Fruit fly (Drosophila melanogaster) whole organism, embryonic: ENCODE results near the gene CG31259.

Experiments
- Atf6 ChIP-seq: fragments of 200-800 bp; sonication (Bioruptor generic); IDR thresholded peaks from 2 replicates; pipeline ENCODE4 v1.3.6; 2022; ENCODE audit warnings: missing biosample characterization, missing genetic modification characterization
- CG12104 ChIP-seq: fragments of 200-800 bp; sonication (Bioruptor generic); optimal IDR thresholded peaks from 3 replicates; lab custom pipeline; 2016; ENCODE audit warnings: missing biosample characterization, missing genetic modification characterization
- CG12942 ChIP-seq: fragments of 200-800 bp; sonication (Bioruptor generic); optimal IDR thresholded peaks from 3 replicates; lab custom pipeline; 2016; ENCODE audit warnings: missing biosample characterization, missing genetic modification characterization
- CG16813 ChIP-seq: fragments of 200-800 bp; sonication (Bioruptor generic); IDR thresholded peaks from 3 replicates; pipeline ENCODE4 v1.3.6; 2022; ENCODE audit warnings: missing biosample characterization, missing genetic modification characterization; ENCODE audit not compliant: partially characterized antibody
- CG17186 ChIP-seq: fragments of 200-800 bp; sonication (Bioruptor generic); optimal IDR thresholded peaks from 3 replicates; lab custom pipeline; 2017; ENCODE audit warnings: missing biosample characterization, missing genetic modification reagents, missing genetic modification characterization
- CG17612 ChIP-seq: fragments of 200-800 bp; sonication (Bioruptor generic); IDR thresholded peaks from 2 replicates; pipeline ENCODE4 v1.3.6; 2022; ENCODE audit warnings: missing biosample characterization, missing genetic modification characterization
- CG1792 ChIP-seq: fragments of 200-800 bp; sonication (Bioruptor generic); optimal IDR thresholded peaks from 2 replicates; lab custom pipeline; 2016; ENCODE audit warnings: missing biosample characterization, missing genetic modification characterization
- CG2120 ChIP-seq: fragments of 200-800 bp; sonication (Bioruptor generic); optimal IDR thresholded peaks from 3 replicates; lab custom pipeline; 2016; ENCODE audit warnings: missing biosample characterization, missing genetic modification characterization
- CG2875 ChIP-seq: fragments of 200-800 bp; sonication (Bioruptor generic); optimal IDR thresholded peaks from 2 replicates; lab custom pipeline; 2017; ENCODE audit warnings: missing biosample characterization, mild to moderate bottlenecking, missing genetic modification characterization, missing genetic modification reagents
- CG2889 ChIP-seq: fragments of 200-800 bp; sonication (Bioruptor generic); IDR thresholded peaks from 3 replicates; pipeline ENCODE4 v1.3.6; 2022; ENCODE audit warnings: missing biosample characterization, missing genetic modification characterization
- CG30431 ChIP-seq: fragments of 200-800 bp; sonication (Bioruptor generic); optimal IDR thresholded peaks from 2 replicates; lab custom pipeline; 2017; ENCODE audit warnings: missing biosample characterization, missing genetic modification characterization
- CG3281 ChIP-seq: fragments of 200-800 bp; sonication (Bioruptor generic); optimal IDR thresholded peaks from 3 replicates; lab custom pipeline; 2017; ENCODE audit warnings: missing biosample characterization, mild to moderate bottlenecking, missing genetic modification characterization
- CG42726 ChIP-seq: fragments of 200-800 bp; sonication (Bioruptor generic); IDR thresholded peaks from 2 replicates; pipeline ENCODE4 v1.3.6; 2022; ENCODE audit warnings: missing biosample characterization, missing genetic modification characterization; ENCODE audit not compliant: partially characterized antibody
- CG4282 ChIP-seq: fragments of 200-800 bp; sonication (Bioruptor generic); optimal IDR thresholded peaks from 2 replicates; lab custom pipeline; 2016; ENCODE audit warnings: missing biosample characterization, missing genetic modification characterization
- CG43689 ChIP-seq: fragments of 200-800 bp; sonication (Bioruptor generic); IDR thresholded peaks from 2 replicates; pipeline ENCODE4 v1.3.6; 2022; ENCODE audit warnings: missing biosample characterization, missing genetic modification characterization
- CG4820 ChIP-seq: fragments of 200-800 bp; sonication (Bioruptor generic); optimal IDR thresholded peaks from 3 replicates; lab custom pipeline; 2016; ENCODE audit warnings: missing biosample characterization, missing genetic modification characterization
- CG5180 ChIP-seq: fragments of 200-800 bp; sonication (Bioruptor generic); optimal IDR thresholded peaks from 3 replicates; lab custom pipeline; 2017; ENCODE audit warnings: missing biosample characterization, missing genetic modification characterization, mild to moderate bottlenecking, moderate library complexity, missing genetic modification reagents
- CG6175 ChIP-seq: fragments of 200-800 bp; sonication (Bioruptor generic); IDR thresholded peaks from 3 replicates; pipeline ENCODE4 v1.3.6; 2022; ENCODE audit warnings: missing biosample characterization, missing genetic modification characterization
- CG6254 ChIP-seq: fragments of 200-800 bp; sonication (Bioruptor generic); optimal IDR thresholded peaks from 3 replicates; lab custom pipeline; 2017; ENCODE audit warnings: mild to moderate bottlenecking, missing biosample characterization, missing genetic modification reagents, missing genetic modification characterization
- CG7987 ChIP-seq: fragments of 200-800 bp; sonication (Bioruptor generic); optimal IDR thresholded peaks from 2 replicates; lab custom pipeline; 2018; ENCODE audit warnings: missing biosample characterization, mild to moderate bottlenecking, missing genetic modification characterization, moderate library complexity
- CG8089 ChIP-seq: fragments of 200-800 bp; sonication (Bioruptor generic); optimal IDR thresholded peaks from 3 replicates; lab custom pipeline; 2016; ENCODE audit warnings: missing biosample characterization, missing genetic modification characterization
- CG9817 ChIP-seq: fragments of 200-800 bp; sonication (Bioruptor generic); optimal IDR thresholded peaks from 2 replicates; lab custom pipeline; 2018; ENCODE audit warnings: missing biosample characterization, mild to moderate bottlenecking, missing genetic modification characterization, moderate library complexity
- HLH3B ChIP-seq: fragments of 200-800 bp; sonication (Bioruptor generic); IDR thresholded peaks from 2 replicates; pipeline ENCODE4 v1.3.6; 2022; ENCODE audit warnings: missing biosample characterization, missing genetic modification characterization
- HLH4C ChIP-seq: fragments of 200-800 bp; sonication (Bioruptor generic); IDR thresholded peaks from 3 replicates; pipeline ENCODE4 v1.3.6; 2022; ENCODE audit warnings: missing biosample characterization, missing genetic modification characterization; ENCODE audit not compliant: partially characterized antibody
- Hand ChIP-seq: fragments of 200-800 bp; sonication (Bioruptor generic); optimal IDR thresholded peaks from 2 replicates; lab custom pipeline; 2017; ENCODE audit warnings: mild to moderate bottlenecking, missing biosample characterization, missing genetic modification reagents, missing genetic modification characterization
- Meics ChIP-seq: fragments of 200-800 bp; sonication (Bioruptor generic); optimal IDR thresholded peaks from 2 replicates; lab custom pipeline; 2017; ENCODE audit warnings: missing biosample characterization, mild to moderate bottlenecking, missing genetic modification characterization
- Nf-YA ChIP-seq: fragments of 200-800 bp; sonication (Bioruptor generic); IDR thresholded peaks from 2 replicates; pipeline ENCODE4 v1.3.6; 2022; ENCODE audit warnings: missing biosample characterization, missing genetic modification characterization
- Tbp ChIP-seq: fragments of >200 bp; optimal IDR thresholded peaks from 2 replicates; lab custom pipeline; 2018; ENCODE audit warnings: missing biosample characterization, missing genetic modification characterization
- bcd ChIP-seq: fragments of 200-800 bp; sonication (Bioruptor generic); optimal IDR thresholded peaks from 2 replicates; lab custom pipeline; 2017; ENCODE audit warnings: missing biosample characterization, mild to moderate bottlenecking, missing genetic modification characterization
- cas ChIP-seq: fragments of 200-800 bp; sonication (Bioruptor generic); IDR thresholded peaks from 2 replicates; pipeline ENCODE4 v1.3.6; 2022; ENCODE audit warnings: missing biosample characterization, missing genetic modification characterization
- cg ChIP-seq: fragments of 200-800 bp; sonication (Bioruptor generic); optimal IDR thresholded peaks from 3 replicates; lab custom pipeline; 2019; ENCODE audit warnings: missing biosample characterization, mild to moderate bottlenecking, missing genetic modification characterization, moderate library complexity
- dimm ChIP-seq: fragments of 200-800 bp; sonication (Bioruptor generic); IDR thresholded peaks from 2 replicates; pipeline ENCODE4 v1.3.6; 2022; ENCODE audit warnings: missing biosample characterization, missing genetic modification characterization
- eyg ChIP-seq: fragments of 200-800 bp; sonication (Bioruptor generic); optimal IDR thresholded peaks from 3 replicates; lab custom pipeline; 2016; ENCODE audit warnings: missing biosample characterization, missing genetic modification characterization
- fd3F ChIP-seq: fragments of 200-800 bp; sonication (Bioruptor generic); optimal IDR thresholded peaks from 2 replicates; lab custom pipeline; 2018; ENCODE audit warnings: missing biosample characterization, mild to moderate bottlenecking, missing genetic modification characterization, moderate library complexity
- gfzf ChIP-seq: fragments of 200-800 bp; sonication (Bioruptor generic); optimal IDR thresholded peaks from 2 replicates; lab custom pipeline; 2016; ENCODE audit warnings: missing biosample characterization, mild to moderate bottlenecking, missing genetic modification characterization, moderate library complexity
- her ChIP-seq: fragments of 200-800 bp; sonication (Bioruptor generic); optimal IDR thresholded peaks from 2 replicates; lab custom pipeline; 2016; ENCODE audit warnings: missing biosample characterization, missing genetic modification characterization
- ind ChIP-seq: fragments of 200-800 bp; sonication (Bioruptor generic); optimal IDR thresholded peaks from 3 replicates; lab custom pipeline; 2016; ENCODE audit warnings: missing biosample characterization, missing genetic modification characterization
- jing ChIP-seq: fragments of 200-800 bp; sonication (Bioruptor generic); optimal IDR thresholded peaks from 2 replicates; lab custom pipeline; 2018; ENCODE audit warnings: missing biosample characterization, mild to moderate bottlenecking, missing genetic modification characterization
- jumu ChIP-seq: fragments of 200-800 bp; sonication (Bioruptor generic); optimal IDR thresholded peaks from 3 replicates; lab custom pipeline; 2016; ENCODE audit warnings: missing biosample characterization, missing genetic modification characterization
- lmd ChIP-seq: fragments of 200-800 bp; sonication (Bioruptor generic); IDR thresholded peaks from 2 replicates; pipeline ENCODE4 v1.3.6; 2022; ENCODE audit warnings: missing biosample characterization, missing genetic modification characterization
- pb ChIP-seq: fragments of 200-800 bp; sonication (Bioruptor generic); optimal IDR thresholded peaks from 3 replicates; lab custom pipeline; 2016; ENCODE audit warnings: missing biosample characterization, missing genetic modification characterization
- phol ChIP-seq: fragments of 200-800 bp; sonication (Bioruptor generic); optimal IDR thresholded peaks from 3 replicates; lab custom pipeline; 2018; ENCODE audit warnings: missing biosample characterization, mild to moderate bottlenecking, missing genetic modification characterization, moderate library complexity
- rib ChIP-seq: fragments of 200-800 bp; sonication (Bioruptor generic); IDR thresholded peaks from 2 replicates; pipeline ENCODE4 v1.3.6; 2022; ENCODE audit warnings: missing biosample characterization, missing genetic modification characterization
- sim ChIP-seq: fragments of 200-800 bp; sonication (Bioruptor generic); IDR thresholded peaks from 2 replicates; pipeline ENCODE4 v1.3.6; 2022; ENCODE audit warnings: missing biosample characterization, missing genetic modification characterization
- slou ChIP-seq: fragments of 200-800 bp; sonication (Bioruptor generic); optimal IDR thresholded peaks from 3 replicates; lab custom pipeline; 2016; ENCODE audit warnings: missing biosample characterization, missing genetic modification characterization
- so ChIP-seq: fragments of 200-800 bp; sonication (Bioruptor generic); IDR thresholded peaks from 3 replicates; pipeline ENCODE4 v1.3.6; 2022; ENCODE audit warnings: missing biosample characterization, missing genetic modification characterization
- tin ChIP-seq: fragments of 200-800 bp; sonication (Bioruptor generic); optimal IDR thresholded peaks from 3 replicates; lab custom pipeline; 2016; ENCODE audit warnings: missing biosample characterization, missing genetic modification characterization
- ttk ChIP-seq: fragments of 200-800 bp; sonication (Bioruptor generic); IDR thresholded peaks from 2 replicates; pipeline ENCODE4 v2.1.2; 2022; ENCODE audit warnings: missing biosample characterization, missing genetic modification characterization
- tup ChIP-seq: fragments of 200-800 bp; sonication (Bioruptor generic); optimal IDR thresholded peaks from 2 replicates; lab custom pipeline; 2016; ENCODE audit warnings: missing biosample characterization, mild to moderate bottlenecking, missing genetic modification characterization, moderate library complexity
- vnd ChIP-seq: fragments of 200-800 bp; sonication (Bioruptor generic); IDR thresholded peaks from 3 replicates; pipeline ENCODE4 v1.3.6; 2022; ENCODE audit warnings: missing biosample characterization, missing genetic modification characterization; ENCODE audit not compliant: partially characterized antibody
- zf30C ChIP-seq: fragments of 200-800 bp; sonication (Bioruptor generic); optimal IDR thresholded peaks from 3 replicates; lab custom pipeline; 2018; ENCODE audit warnings: missing biosample characterization, mild to moderate bottlenecking, missing genetic modification characterization

Gene CG31259

DNA sequence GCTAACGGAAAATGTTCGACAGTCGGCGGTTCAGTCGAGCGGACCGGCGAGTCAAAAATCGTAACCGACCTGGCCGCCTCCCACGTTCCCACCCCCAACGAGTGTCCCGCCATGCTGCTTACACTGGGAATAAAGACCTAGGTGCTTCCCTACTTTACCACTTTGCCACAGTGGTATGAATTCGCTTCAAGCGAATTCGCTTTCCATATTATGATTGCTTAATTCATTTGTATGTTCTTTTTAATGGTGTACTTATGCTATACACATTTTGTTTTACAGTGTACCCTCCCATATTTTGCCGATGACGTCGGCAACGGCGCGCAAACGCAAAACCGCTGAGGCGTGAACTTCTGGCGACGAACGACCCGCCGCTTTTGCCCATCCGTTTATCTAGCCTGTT, 40.9 kb upstream of the CG31259 start (continued):
- TF ChIP-seq cg (GFP tag; lab: Kevin White, UChicago) (no peak), CG2889 (peak; percentile 56; the same call in 1 of the 3 replicates), jumu (GFP tag; lab: Kevin White, UChicago) (peak; percentile 71), CG30431 (GFP tag; lab: Kevin White, UChicago) (peak; percentile 60), CG6175 (no peak), lmd (peak; percentile 85), CG9817 (tag; lab: Kevin White, UChicago) (peak; percentile 58), zf30C (GFP tag; lab: Kevin White, UChicago) (peak; percentile 53), CG3281 (GFP tag; lab: Kevin White, UChicago) (peak; percentile 72), CG2875 (GFP tag; lab: Kevin White, UChicago) (peak; percentile 47), CG4820 (peak; percentile 76), bcd (GFP tag; lab: Kevin White, UChicago) (peak; percentile 78), CG16813 (GFP tag; lab: Robert Waterston, UW) (no peak), Nf-YA (GFP tag; lab: Robert Waterston, UW) (0 out of 2 replicates have a peak, but pooled peaks have one; percentile 18), CG4282 (GFP tag; lab: Kevin White, UChicago) (peak; percentile 21), CG2120 (peak; percentile 65), pb (peak; percentile 28), CG17612 (GFP tag; lab: Robert Waterston, UW) (peak; percentile 31; the same call in 1 of the 2 replicates), CG12104 (GFP tag; lab: Kevin White, UChicago) (peak; percentile 37), so (peak; percentile 73; the same call in 2 of the 3 replicates), her (GFP tag; lab: Kevin White, UChicago) (no peak), dimm (GFP tag; lab: Robert Waterston, UW) (no peak; the same call in 1 of the 2 replicates), cas (GFP tag; lab: Robert Waterston, UW) (no peak), CG42726 (GFP tag; lab: Robert Waterston, UW) (no peak), ttk (GFP tag; lab: Robert Waterston, UW) (peak; percentile 76), tup (GFP tag; lab: Kevin White, UChicago) (peak; percentile 22), sim (GFP tag; lab: Robert Waterston, UW) (no peak; the same call in 1 of the 2 replicates), Atf6 (peak; percentile 48; the same call in 1 of the 2 replicates), CG6254 (GFP tag; lab: Kevin White, UChicago) (peak; percentile 64), CG5180 (GFP tag; lab: Kevin White, UChicago) (peak; percentile 65), jing (GFP tag; lab: Kevin White, UChicago) (peak; percentile 64), ind (GFP tag; lab: Kevin White, UChicago) (peak; percentile 77), HLH3B (GFP tag; lab: Robert Waterston, UW) (peak; percentile 84; the same call in 1 of the 2 replicates), rib (no peak), CG1792 (GFP tag; lab: Kevin White, UChicago) (no peak), gfzf (GFP tag; lab: Kevin White, UChicago) (no peak), CG17186 (no peak), CG8089 (peak; percentile 7), vnd (GFP tag; lab: Robert Waterston, UW) (no peak), Tbp (GFP tag; lab: Kevin White, UChicago) (no peak), CG43689 (GFP tag; lab: Robert Waterston, UW) (0 out of 2 replicates have a peak, but pooled peaks have one; percentile 32), phol (tag; lab: Kevin White, UChicago) (peak; percentile 69), Meics (GFP tag; lab: Kevin White, UChicago) (peak; percentile 79), CG7987 (GFP tag; lab: Kevin White, UChicago) (no peak), eyg (no peak), tin (GFP tag; lab: Kevin White, UChicago) (peak; percentile 77), CG12942 (GFP tag; lab: Kevin White, UChicago) (peak; percentile 30), slou (GFP tag; lab: Kevin White, UChicago) (no peak), fd3F (GFP tag; lab: Kevin White, UChicago) (peak; percentile 36), HLH4C (no peak), Hand (GFP tag; lab: Kevin White, UChicago) (peak; percentile 62)
